Worm (Caenorhabditis elegans): Measurements from ENCODE around the gene Y75B8A.37.
A peak's percentile ranks its signal among the peaks of the same experiment; 100 is the strongest.

The Y75B8A.37 gene

DNA sequence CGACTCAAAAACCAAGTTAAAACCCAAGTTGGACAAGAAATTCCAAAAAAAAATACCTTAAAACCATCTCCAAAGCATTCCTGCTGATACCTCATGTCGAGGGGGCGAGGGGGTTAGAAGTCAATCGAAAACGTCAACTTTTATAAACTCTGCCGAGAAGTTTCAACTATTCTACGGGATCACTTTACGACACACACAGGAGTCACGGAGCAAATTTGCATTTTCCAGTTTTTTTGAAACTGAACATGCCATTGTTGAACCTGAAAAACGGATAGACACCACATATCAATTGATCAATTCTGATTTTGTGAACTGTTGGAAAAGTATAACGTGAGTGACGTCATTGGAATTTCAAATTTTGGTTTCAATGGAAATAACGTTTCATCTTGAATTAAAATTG lies 12.2 kb upstream of the Y75B8A.37 start, which contains the start of gene mrp-8:
TSS of gene mrp-8 (minus strand) at position 101 of the 400 bp plus-strand sequence.
- no peak for TF ChIP-seq pag-3 (tag; optimal IDR thresholded peaks at IDR 0.05; ENCODE audit: borderline replicate concordance, insufficient read depth)
- no peak for TF ChIP-seq sup-37 (GFP tag; optimal IDR thresholded peaks at IDR 0.05)
- no peak for TF ChIP-seq ama-1 (optimal IDR thresholded peaks at IDR 0.05)
- no peak for TF ChIP-seq hlh-17 (GFP tag; optimal IDR thresholded peaks at IDR 0.05; ENCODE audit: borderline replicate concordance)
- no peak for TF ChIP-seq snu-23 (GFP tag; optimal IDR thresholded peaks at IDR 0.05)

DNA sequence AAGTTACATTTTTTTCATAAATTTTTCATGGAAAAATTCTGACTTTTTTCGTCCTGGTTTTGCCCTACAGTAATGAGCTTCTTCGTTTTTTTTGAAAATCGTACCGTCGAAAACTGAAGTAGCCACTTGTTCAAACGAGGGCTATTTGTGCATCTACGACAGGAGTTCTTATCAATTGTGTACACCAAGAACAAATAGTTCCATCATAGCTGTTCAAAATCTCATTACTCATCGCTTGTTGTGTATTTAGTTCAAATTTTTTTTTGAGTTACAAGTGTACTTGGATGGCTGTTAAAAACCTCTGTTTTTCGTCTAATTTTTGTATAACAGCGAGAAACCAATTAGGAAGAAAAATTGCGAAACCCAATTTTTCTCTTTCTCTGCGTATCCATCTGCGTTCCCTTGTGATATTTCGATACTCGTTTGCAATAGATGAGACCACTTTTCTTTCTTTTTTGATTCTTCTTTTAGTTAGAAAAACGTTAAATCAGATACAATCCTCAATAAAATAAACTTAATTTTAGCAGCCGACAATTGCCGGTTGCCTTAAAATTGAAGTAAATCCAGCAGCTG lies 10.4 kb upstream of the Y75B8A.37 start:
- TF ChIP-seq nhr-85 (tag) (peak; percentile 24), ces-1 (GFP tag; optimal IDR thresholded peaks at IDR 0.05) (no peak), nhr-71 (tag; optimal IDR thresholded peaks at IDR 0.05) (no peak), nhr-12 (tag; optimal IDR thresholded peaks at IDR 0.05) (no peak), fkh-8 (tag; optimal IDR thresholded peaks at IDR 0.05) (no peak), unc-30 (tag; optimal IDR thresholded peaks at IDR 0.05) (no peak), zag-1 (tag; optimal IDR thresholded peaks at IDR 0.05) (no peak), efl-1 (optimal IDR thresholded peaks at IDR 0.05) (peak in 1 of 2 experiments; percentile 15), efl-1 (GFP tag; optimal IDR thresholded peaks at IDR 0.05 in 1 of 2) (peak in 1 of 2 experiments; percentile 76), blmp-1 (tag; optimal IDR thresholded peaks at IDR 0.05) (peak; percentile 10), elt-3 (tag; optimal IDR thresholded peaks at IDR 0.05) (peak in 1 of 6 experiments; percentile 21), skn-1 (tag; optimal IDR thresholded peaks at IDR 0.05) (peak; percentile 37), sup-37 (GFP tag; optimal IDR thresholded peaks at IDR 0.05) (no peak), nhr-77 (tag; optimal IDR thresholded peaks at IDR 0.05) (no peak), ceh-88 (GFP tag; IDR thresholded peaks at IDR 0.05) (no peak), lin-35 (GFP tag; optimal IDR thresholded peaks at IDR 0.05) (peak in 1 of 2 experiments; percentile 34), unc-86 (tag; optimal IDR thresholded peaks at IDR 0.05) (no peak)

DNA sequence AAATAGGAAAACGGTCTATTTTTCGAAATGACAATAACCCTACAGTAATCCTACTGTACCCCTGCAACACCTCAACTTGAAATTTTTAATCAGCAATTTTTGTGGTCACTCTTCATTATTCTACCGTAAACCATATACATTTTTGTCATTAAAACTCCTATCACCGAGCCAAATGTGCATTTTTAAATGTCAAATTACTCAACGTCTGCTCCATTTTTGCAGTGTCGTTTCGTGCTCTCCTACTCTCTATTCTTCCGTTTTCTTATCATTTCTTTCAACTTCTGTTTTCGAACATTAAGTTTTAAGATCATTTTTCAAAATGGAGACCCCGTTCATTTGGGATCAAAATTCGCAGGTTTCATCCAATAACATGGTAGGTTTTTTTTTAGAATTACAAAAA lies 7.8 kb upstream of the Y75B8A.37 start, which contains the start of gene pqn-92:
TSS of gene pqn-92 (plus strand) at position 307 of the 400 bp plus-strand sequence.
- TF ChIP-seq dsc-1 (tag; optimal IDR thresholded peaks at IDR 0.05): no peak
- no peak for TF ChIP-seq xbp-1 (tag; optimal IDR thresholded peaks at IDR 0.05)

DNA sequence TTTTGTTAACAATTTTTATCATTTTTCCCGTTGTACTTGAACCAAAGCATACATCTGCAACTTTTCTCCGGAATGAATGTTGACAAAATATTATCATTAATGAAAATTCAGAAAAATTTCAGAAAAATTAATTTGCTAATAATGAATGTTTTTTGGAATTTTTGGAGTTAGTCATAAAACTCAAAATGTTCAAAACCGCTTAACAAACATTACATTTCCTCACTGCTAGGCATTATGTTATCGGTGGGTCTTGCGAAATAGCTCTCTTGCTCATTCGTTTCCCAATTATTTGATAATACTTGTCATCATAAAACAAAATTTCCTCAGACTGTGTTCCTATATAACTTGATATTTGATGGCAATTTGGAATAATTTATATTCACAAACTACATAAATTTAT lies 2.4 kb upstream of the Y75B8A.37 start, which contains the start of gene Y75B8A.39:
TSS of gene Y75B8A.39 (plus strand) at position 301 of the 400 bp plus-strand sequence.
- TF ChIP-seq hpl-2 (GFP tag; optimal IDR thresholded peaks at IDR 0.05) (no peak), ztf-4 (tag; optimal IDR thresholded peaks at IDR 0.05) (no peak), lin-35 (GFP tag; optimal IDR thresholded peaks at IDR 0.05) (no peak), Y116A8C.19 (tag; optimal IDR thresholded peaks at IDR 0.05; ENCODE audit: borderline replicate concordance) (no peak), lsy-2 (tag; optimal IDR thresholded peaks at IDR 0.05) (no peak), alr-1 (tag; optimal IDR thresholded peaks at IDR 0.05; ENCODE audit: borderline replicate concordance) (no peak), swsn-7 (tag; optimal IDR thresholded peaks at IDR 0.05) (no peak), unc-98 (GFP tag; IDR thresholded peaks at IDR 0.05) (no peak), fos-1 (tag; optimal IDR thresholded peaks at IDR 0.05) (no peak)

DNA sequence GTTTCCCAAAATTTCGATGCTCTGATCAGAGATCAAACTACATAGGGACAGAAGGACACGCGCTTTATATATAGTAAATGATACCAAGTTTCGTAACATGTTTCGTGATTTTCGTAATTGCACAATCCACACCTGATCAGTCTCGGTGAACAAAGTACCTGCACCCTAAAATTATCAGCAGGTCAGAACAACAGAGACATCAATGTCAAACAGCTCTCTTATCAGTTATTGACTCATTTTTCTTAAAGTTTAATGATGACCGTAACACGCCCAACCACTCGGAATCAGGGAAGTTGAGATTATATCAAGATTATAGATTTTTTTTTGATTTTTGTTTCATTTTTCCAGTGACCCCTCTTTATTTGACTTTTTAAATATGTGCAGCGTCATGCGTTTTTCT lies 2.2 kb downstream of the Y75B8A.37 start:
- TF ChIP-seq hpl-2 (GFP tag; optimal IDR thresholded peaks at IDR 0.05): no peak
- TF ChIP-seq jun-1 (tag; optimal IDR thresholded peaks at IDR 0.05): peak; percentile 47
- no peak for TF ChIP-seq ets-5 (GFP tag; IDR thresholded peaks at IDR 0.05)
- no peak for TF ChIP-seq snu-23 (GFP tag; optimal IDR thresholded peaks at IDR 0.05)
- TF ChIP-seq fos-1 (tag; optimal IDR thresholded peaks at IDR 0.05): no peak
- no peak for TF ChIP-seq mdl-1 (tag; optimal IDR thresholded peaks at IDR 0.05)
- TF ChIP-seq mep-1 (tag; optimal IDR thresholded peaks at IDR 0.05): no peak
- TF ChIP-seq C34B4.2 (tag; optimal IDR thresholded peaks at IDR 0.05): no peak
- TF ChIP-seq ceh-8 (GFP tag; optimal IDR thresholded peaks at IDR 0.05): no peak
- no peak for TF ChIP-seq nhr-11 (tag; optimal IDR thresholded peaks at IDR 0.05)
- no peak for TF ChIP-seq alr-1 (tag; optimal IDR thresholded peaks at IDR 0.05; ENCODE audit: borderline replicate concordance)
- TF ChIP-seq C04F5.9 (tag; optimal IDR thresholded peaks at IDR 0.05): no peak
- no peak for TF ChIP-seq lin-14 (GFP tag; optimal IDR thresholded peaks at IDR 0.05)
- no peak for TF ChIP-seq lin-13 (GFP tag; optimal IDR thresholded peaks at IDR 0.05)
- TF ChIP-seq pqm-1 (tag; optimal IDR thresholded peaks at IDR 0.05): peak; percentile 64
- TF ChIP-seq lin-35 (GFP tag; optimal IDR thresholded peaks at IDR 0.05): peak in 1 of 2 experiments; percentile 30
- no peak for TF ChIP-seq unc-30 (tag; optimal IDR thresholded peaks at IDR 0.05)
- TF ChIP-seq zip-4 (GFP tag; optimal IDR thresholded peaks at IDR 0.05): no peak
- TF ChIP-seq efl-3 (GFP tag; optimal IDR thresholded peaks at IDR 0.05): no peak
- TF ChIP-seq tbx-2 (tag; optimal IDR thresholded peaks at IDR 0.05): no peak
- no peak for TF ChIP-seq egl-27 (tag; optimal IDR thresholded peaks at IDR 0.05)
- no peak for TF ChIP-seq zag-1 (tag; optimal IDR thresholded peaks at IDR 0.05)

Data from whole organism, L1 larva.